Worm (Caenorhabditis elegans) whole organism, L1 larva: ENCODE data around the gene Y32G9B.1.

Experiments used
- C04F5.9 ChIP-seq: sonication (generic microtip); optimal IDR thresholded peaks from 2 replicates; lab custom pipeline; 2016; ENCODE audit warnings: missing genetic modification characterization, missing compliant biosample characterization
- Y116A8C.19 ChIP-seq: sonication (generic microtip); optimal IDR thresholded peaks from 2 replicates; lab custom pipeline; 2016; ENCODE audit warnings: missing compliant biosample characterization, missing genetic modification characterization, borderline replicate concordance
- aha-1 ChIP-seq: fragments of 150-350 bp; optimal IDR thresholded peaks from 2 replicates; lab custom pipeline; 2014; ENCODE audit warnings: missing biosample characterization, missing genetic modification characterization
- ceh-63 ChIP-seq: fragments of 200-800 bp; sonication (Bioruptor generic); optimal IDR thresholded peaks from 2 replicates; lab custom pipeline; 2018; ENCODE audit warnings: mild to moderate bottlenecking, missing genetic modification characterization, missing compliant biosample characterization
- ceh-82 ChIP-seq, 3 experiments: fragments of 150-350 bp in 1 of 3; sonication (generic microtip) in 2 of 3; optimal IDR thresholded peaks; 2 replicates each; lab custom pipeline; 2014 to 2017; ENCODE audit warnings: missing biosample characterization in 3 of 3, missing genetic modification characterization in 3 of 3
- ceh-88 ChIP-seq: fragments of 200-800 bp; sonication (Bioruptor generic); IDR thresholded peaks from 2 replicates; pipeline ENCODE4 v1.3.6; 2022; ENCODE audit warnings: missing genetic modification characterization, missing compliant biosample characterization
- ceh-90 ChIP-seq: sonication (generic microtip); optimal IDR thresholded peaks from 2 replicates; lab custom pipeline; 2016; ENCODE audit warnings: missing genetic modification characterization, missing compliant biosample characterization
- dsc-1 ChIP-seq: sonication (generic microtip); optimal IDR thresholded peaks from 2 replicates; lab custom pipeline; 2016; ENCODE audit warnings: mild to moderate bottlenecking, missing genetic modification characterization, missing compliant biosample characterization
- efl-3 ChIP-seq: fragments of 200-800 bp; sonication (Bioruptor generic); optimal IDR thresholded peaks from 2 replicates; lab custom pipeline; 2018; ENCODE audit warnings: mild to moderate bottlenecking, missing genetic modification characterization, missing compliant biosample characterization
- elt-3 ChIP-seq, 6 experiments: fragments of 150-350 bp in 1 of 6; sonication (generic microtip); optimal IDR thresholded peaks; 2 replicates each; lab custom pipeline; 2017 to 2018; ENCODE audit warnings: missing biosample characterization in 6 of 6, missing genetic modification characterization in 6 of 6, inconsistent platforms in 1 of 6
- ets-5 ChIP-seq: fragments of 200-800 bp; sonication (Bioruptor generic); IDR thresholded peaks from 2 replicates; pipeline ENCODE4 v1.3.6; 2022; ENCODE audit warnings: missing genetic modification characterization, missing compliant biosample characterization
- fkh-10 ChIP-seq: sonication (generic microtip); optimal IDR thresholded peaks from 2 replicates; lab custom pipeline; 2017; ENCODE audit warnings: missing biosample characterization, missing genetic modification reagents, missing genetic modification characterization
- fkh-4 ChIP-seq: sonication (generic microtip); optimal IDR thresholded peaks from 2 replicates; lab custom pipeline; 2016; ENCODE audit warnings: missing compliant biosample characterization, missing genetic modification characterization, borderline replicate concordance
- fkh-8 ChIP-seq: sonication (generic microtip); optimal IDR thresholded peaks from 2 replicates; lab custom pipeline; 2016; ENCODE audit warnings: mild to moderate bottlenecking, missing genetic modification characterization, missing compliant biosample characterization
- fos-1 ChIP-seq: fragments of 150-350 bp; optimal IDR thresholded peaks from 2 replicates; lab custom pipeline; 2014; ENCODE audit warnings: missing biosample characterization, missing genetic modification characterization
- hlh-17 ChIP-seq: fragments of 200-800 bp; sonication (Bioruptor generic); optimal IDR thresholded peaks from 2 replicates; lab custom pipeline; 2018; ENCODE audit warnings: missing genetic modification characterization, mild to moderate bottlenecking, missing compliant biosample characterization, moderate library complexity, borderline replicate concordance
- hlh-4 ChIP-seq: sonication (generic microtip); optimal IDR thresholded peaks from 2 replicates; lab custom pipeline; 2016; ENCODE audit warnings: mild to moderate bottlenecking, missing genetic modification characterization, missing compliant biosample characterization
- hpl-2 ChIP-seq: fragments of 150-350 bp; optimal IDR thresholded peaks from 2 replicates; lab custom pipeline; 2014; ENCODE audit warnings: missing biosample characterization, missing genetic modification reagents, missing genetic modification characterization
- irx-1 ChIP-seq: sonication (generic microtip); optimal IDR thresholded peaks from 2 replicates; lab custom pipeline; 2016; ENCODE audit warnings: missing genetic modification characterization, missing compliant biosample characterization
- lin-15B ChIP-seq: fragments of 150-350 bp; sonication (generic microtip); optimal IDR thresholded peaks from 3 replicates; lab custom pipeline; 2014; ENCODE audit warnings: missing biosample characterization, missing genetic modification characterization
- lin-35 ChIP-seq, 2 experiments: fragments of 150-350 bp; optimal IDR thresholded peaks; 2 replicates each; lab custom pipeline; 2014; ENCODE audit warnings: missing biosample characterization in 2 of 2, missing genetic modification characterization in 2 of 2, missing genetic modification reagents in 2 of 2
- lin-39 ChIP-seq: fragments of 150-350 bp; optimal IDR thresholded peaks from 2 replicates; lab custom pipeline; 2014; ENCODE audit warnings: missing biosample characterization, missing genetic modification reagents, missing genetic modification characterization
- mab-9 ChIP-seq: fragments of 200-800 bp; sonication (Bioruptor generic); IDR thresholded peaks from 2 replicates; pipeline ENCODE4 v1.3.6; 2022; ENCODE audit warnings: missing genetic modification reagents, missing genetic modification characterization, missing compliant biosample characterization
- mef-2 ChIP-seq: fragments of 150-350 bp; optimal IDR thresholded peaks from 2 replicates; lab custom pipeline; 2014; ENCODE audit warnings: missing biosample characterization, missing genetic modification characterization
- mep-1 ChIP-seq: fragments of 150-350 bp; optimal IDR thresholded peaks from 2 replicates; lab custom pipeline; 2014; ENCODE audit warnings: missing biosample characterization, missing genetic modification characterization
- nhr-12 ChIP-seq: sonication (generic microtip); optimal IDR thresholded peaks from 2 replicates; lab custom pipeline; 2017; ENCODE audit warnings: missing biosample characterization, missing genetic modification characterization
- nhr-237 ChIP-seq: fragments of 150-350 bp; optimal IDR thresholded peaks from 2 replicates; lab custom pipeline; 2014; ENCODE audit warnings: missing biosample characterization, missing genetic modification characterization
- nhr-76 ChIP-seq: sonication (generic microtip); optimal IDR thresholded peaks from 2 replicates; lab custom pipeline; 2017; ENCODE audit warnings: missing biosample characterization, missing genetic modification characterization
- nhr-77 ChIP-seq: fragments of 150-350 bp; optimal IDR thresholded peaks from 2 replicates; lab custom pipeline; 2014; ENCODE audit warnings: missing biosample characterization, missing genetic modification characterization
- nhr-84 ChIP-seq: sonication (generic microtip); optimal IDR thresholded peaks from 2 replicates; lab custom pipeline; 2017; ENCODE audit warnings: missing biosample characterization, missing genetic modification characterization
- nhr-90 ChIP-seq: sonication (generic microtip); optimal IDR thresholded peaks from 2 replicates; lab custom pipeline; 2016; ENCODE audit warnings: mild to moderate bottlenecking, missing genetic modification characterization, missing compliant biosample characterization; ENCODE audit not compliant: poor library complexity
- pax-3 ChIP-seq: fragments of 200-800 bp; sonication (Bioruptor generic); optimal IDR thresholded peaks from 2 replicates; lab custom pipeline; 2018; ENCODE audit warnings: mild to moderate bottlenecking, missing genetic modification characterization, moderate library complexity, missing compliant biosample characterization
- pqm-1 ChIP-seq: sonication (generic microtip); optimal IDR thresholded peaks from 3 replicates; lab custom pipeline; 2017; ENCODE audit warnings: missing biosample characterization, missing genetic modification characterization
- rnt-1 ChIP-seq: sonication (generic microtip); optimal IDR thresholded peaks from 2 replicates; lab custom pipeline; 2016; ENCODE audit warnings: mild to moderate bottlenecking, missing genetic modification characterization, moderate library complexity, missing compliant biosample characterization
- skn-1 ChIP-seq: fragments of 150-350 bp; optimal IDR thresholded peaks from 2 replicates; lab custom pipeline; 2014; ENCODE audit warnings: missing biosample characterization, missing genetic modification characterization
- snpc-4 ChIP-seq: fragments of 150-350 bp; optimal IDR thresholded peaks from 2 replicates; lab custom pipeline; 2014; ENCODE audit warnings: missing biosample characterization, missing genetic modification characterization
- snu-23 ChIP-seq: sonication (generic microtip); optimal IDR thresholded peaks from 2 replicates; lab custom pipeline; 2016; ENCODE audit warnings: missing genetic modification characterization, missing compliant biosample characterization
- sox-4 ChIP-seq: sonication (generic microtip); optimal IDR thresholded peaks from 2 replicates; lab custom pipeline; 2016; ENCODE audit warnings: missing genetic modification characterization, missing compliant biosample characterization
- swsn-7 ChIP-seq: sonication (generic microtip); optimal IDR thresholded peaks from 2 replicates; lab custom pipeline; 2016; ENCODE audit warnings: missing genetic modification characterization, missing compliant biosample characterization
- tbx-2 ChIP-seq: sonication (generic microtip); optimal IDR thresholded peaks from 2 replicates; lab custom pipeline; 2016; ENCODE audit warnings: missing genetic modification characterization, missing compliant biosample characterization
- tlp-1 ChIP-seq: fragments of 150-350 bp; optimal IDR thresholded peaks from 2 replicates; lab custom pipeline; 2014; ENCODE audit warnings: missing biosample characterization, missing genetic modification characterization
- unc-130 ChIP-seq: fragments of 150-350 bp; optimal IDR thresholded peaks from 2 replicates; lab custom pipeline; 2017; ENCODE audit warnings: missing biosample characterization, missing genetic modification characterization, inconsistent platforms
- unc-30 ChIP-seq: sonication (generic microtip); optimal IDR thresholded peaks from 2 replicates; lab custom pipeline; 2017; ENCODE audit warnings: missing biosample characterization, missing genetic modification characterization
- unc-86 ChIP-seq: sonication (generic microtip); optimal IDR thresholded peaks from 2 replicates; lab custom pipeline; 2016; ENCODE audit warnings: missing genetic modification characterization, missing compliant biosample characterization
- vab-15 ChIP-seq: sonication (generic microtip); optimal IDR thresholded peaks from 2 replicates; lab custom pipeline; 2017; ENCODE audit warnings: missing genotype, mild to moderate bottlenecking, missing genetic modification characterization, missing compliant biosample characterization
- xbp-1 ChIP-seq: sonication (generic microtip); optimal IDR thresholded peaks from 2 replicates; lab custom pipeline; 2016; ENCODE audit warnings: missing genetic modification characterization, missing compliant biosample characterization
- zag-1 ChIP-seq: fragments of 150-350 bp; optimal IDR thresholded peaks from 2 replicates; lab custom pipeline; 2014; ENCODE audit warnings: missing biosample characterization, missing genetic modification characterization
- zip-4 ChIP-seq: fragments of 200-800 bp; sonication (Bioruptor generic); optimal IDR thresholded peaks from 2 replicates; lab custom pipeline; 2018; ENCODE audit warnings: mild to moderate bottlenecking, missing genetic modification characterization, moderate library complexity, missing compliant biosample characterization
- ztf-11 ChIP-seq, 2 experiments: sonication (generic microtip); optimal IDR thresholded peaks; 2 replicates each; lab custom pipeline; 2016 to 2017; ENCODE audit warnings: missing genetic modification characterization in 2 of 2, missing biosample characterization in 1 of 2, missing compliant biosample characterization in 1 of 2

Gene Y32G9B.1

ce11 chrV:1875497-1875988, 45.7 kb upstream of the Y32G9B.1 start (continued):
- TF ChIP-seq ceh-63 (no peak), elt-3 (tag; optimal IDR thresholded peaks at IDR 0.05; lab: Kevin White, UChicago) (no peak), ceh-90 (tag; lab: Kevin White, UChicago) (no peak), zag-1 (no peak), pax-3 (tag; lab: Kevin White, UChicago) (peak; percentile 59), snpc-4 (tag; lab: Kevin White, UChicago) (no peak), ceh-82 (tag; optimal IDR thresholded peaks at IDR 0.05; lab: Kevin White, UChicago) (no peak), aha-1 (tag; lab: Kevin White, UChicago) (no peak), nhr-90 (tag; lab: Kevin White, UChicago) (peak; percentile 17), nhr-77 (tag; lab: Kevin White, UChicago) (no peak), ets-5 (no peak), nhr-12 (tag; lab: Kevin White, UChicago) (no peak), snu-23 (no peak), unc-86 (no peak), rnt-1 (tag; lab: Kevin White, UChicago) (peak; percentile 32), efl-3 (no peak)
- TF ChIP-seq, all 84 proteins: peak for 15

ce11 chrV:1874827-1875226, 45.0 kb upstream of the Y32G9B.1 start:
- TF ChIP-seq nhr-237 (no peak), lin-15B (no peak), dsc-1 (tag; lab: Kevin White, UChicago) (no peak), irx-1 (tag; lab: Kevin White, UChicago) (no peak), fkh-10 (GFP tag; lab: Kevin White, UChicago) (no peak), fos-1 (tag; lab: Kevin White, UChicago) (no peak), ceh-88 (GFP tag; lab: Robert Waterston, UW) (no peak), ets-5 (no peak), tbx-2 (tag; lab: Kevin White, UChicago) (no peak)

ce11 chrV:1871768-1872296, 42.0 kb upstream of the Y32G9B.1 start, which contains the start of the genes T10B5.4 and cct-7:
T10B5.4 (minus strand) TSS chrV:1871807.
cct-7 (plus strand) TSS chrV:1872246.
- TF ChIP-seq mab-9 (GFP tag; lab: Robert Waterston, UW) (peak; percentile 46), zag-1 (peak; percentile 73), nhr-90 (tag; lab: Kevin White, UChicago) (peak; percentile 57), aha-1 (tag; lab: Kevin White, UChicago) (no peak), tlp-1 (no peak), lin-39 (tag; lab: Kevin White, UChicago) (no peak), ets-5 (no peak), pqm-1 (tag; lab: Kevin White, UChicago) (no peak), unc-130 (tag; lab: Kevin White, UChicago) (peak; percentile 48), C04F5.9 (no peak), hpl-2 (GFP tag; lab: Kevin White, UChicago) (no peak), fkh-8 (peak; percentile 99), lin-35 (GFP tag; optimal IDR thresholded peaks at IDR 0.05; lab: Kevin White, UChicago) (peak; percentile 85), swsn-7 (peak; percentile 85), snu-23 (peak; percentile 91), fkh-4 (no peak), tbx-2 (tag; lab: Kevin White, UChicago) (peak; percentile 84), ztf-11 (tag; optimal IDR thresholded peaks at IDR 0.05; lab: Kevin White, UChicago) (peak in 1 of 2 experiments; percentile 74), Y116A8C.19 (tag; lab: Kevin White, UChicago) (no peak), vab-15 (peak; percentile 42), ceh-90 (tag; lab: Kevin White, UChicago) (peak; percentile 55), xbp-1 (tag; lab: Kevin White, UChicago) (peak; percentile 82), zip-4 (GFP tag; lab: Kevin White, UChicago) (no peak), mef-2 (tag; lab: Kevin White, UChicago) (peak; percentile 35), sox-4 (tag; lab: Kevin White, UChicago) (peak; percentile 63), lin-15B (peak; percentile 93), skn-1 (tag; lab: Kevin White, UChicago) (peak; percentile 92), hlh-17 (GFP tag; lab: Kevin White, UChicago) (no peak), nhr-84 (no peak), hlh-4 (tag; lab: Kevin White, UChicago) (no peak), unc-30 (tag; lab: Kevin White, UChicago) (no peak), nhr-76 (no peak), mep-1 (tag; lab: Kevin White, UChicago) (peak; percentile 91), fos-1 (tag; lab: Kevin White, UChicago) (peak; percentile 83)
